Fruit fly (Drosophila melanogaster) whole organism, adult: Measurements from ENCODE around the gene tll.
A peak's percentile ranks its signal among the peaks of the same experiment; 100 is the strongest.

Source experiments
- CG11617 ChIP-seq: fragments of 200-800 bp; sonication (Bioruptor generic); optimal IDR thresholded peaks from 2 replicates; lab custom pipeline; 2017; ENCODE audit warnings: mild to moderate bottlenecking, missing biosample characterization, missing genetic modification reagents, missing genetic modification characterization
- CG12768 ChIP-seq: fragments of 200-800 bp; sonication (Bioruptor generic); optimal IDR thresholded peaks from 2 replicates; lab custom pipeline; 2017; ENCODE audit warnings: missing biosample characterization, missing genetic modification characterization, mild to moderate bottlenecking, moderate library complexity, missing genetic modification reagents
- CG14711 ChIP-seq: fragments of 200-800 bp; sonication (Bioruptor generic); optimal IDR thresholded peaks from 2 replicates; lab custom pipeline; 2018; ENCODE audit warnings: missing biosample characterization, mild to moderate bottlenecking, missing genetic modification characterization, moderate library complexity
- CG1620 ChIP-seq: fragments of 200-800 bp; sonication (Bioruptor generic); optimal IDR thresholded peaks from 2 replicates; lab custom pipeline; 2016; ENCODE audit warnings: missing biosample characterization, missing genetic modification characterization
- CG33017 ChIP-seq: fragments of 200-800 bp; sonication (Bioruptor generic); optimal IDR thresholded peaks from 2 replicates; lab custom pipeline; 2018; ENCODE audit warnings: missing biosample characterization, mild to moderate bottlenecking, missing genetic modification characterization, moderate library complexity
- CG5204 ChIP-seq: fragments of 200-800 bp; sonication (Bioruptor generic); optimal IDR thresholded peaks from 2 replicates; lab custom pipeline; 2016; ENCODE audit warnings: missing biosample characterization, missing genetic modification characterization
- CG7045 ChIP-seq: fragments of 200-800 bp; sonication (Bioruptor generic); optimal IDR thresholded peaks from 2 replicates; lab custom pipeline; 2017; ENCODE audit warnings: missing biosample characterization, mild to moderate bottlenecking, missing genetic modification characterization
- CG7101 ChIP-seq: fragments of 200-800 bp; sonication (Bioruptor generic); optimal IDR thresholded peaks from 2 replicates; lab custom pipeline; 2018; ENCODE audit warnings: missing biosample characterization, mild to moderate bottlenecking, missing genetic modification characterization, moderate library complexity
- Clk ChIP-seq: fragments of 200-800 bp; sonication (Bioruptor generic); optimal IDR thresholded peaks from 2 replicates; lab custom pipeline; 2017; ENCODE audit warnings: missing biosample characterization, missing genetic modification characterization
- Crg-1 ChIP-seq: fragments of 200-800 bp; sonication (Bioruptor generic); optimal IDR thresholded peaks from 2 replicates; lab custom pipeline; 2016; ENCODE audit warnings: missing biosample characterization, missing genetic modification characterization
- Hr96 ChIP-seq: fragments of 200-800 bp; sonication (Bioruptor generic); optimal IDR thresholded peaks from 2 replicates; lab custom pipeline; 2016; ENCODE audit warnings: missing biosample characterization, missing genetic modification characterization
- Mnt ChIP-seq: fragments of 200-800 bp; sonication (Bioruptor generic); optimal IDR thresholded peaks from 2 replicates; lab custom pipeline; 2016; ENCODE audit warnings: missing biosample characterization, mild to moderate bottlenecking, missing genetic modification characterization
- bab1 ChIP-seq: fragments of 200-800 bp; sonication (Bioruptor generic); optimal IDR thresholded peaks from 3 replicates; lab custom pipeline; 2019; ENCODE audit warnings: missing biosample characterization, mild to moderate bottlenecking, missing genetic modification characterization, moderate library complexity
- cic ChIP-seq: fragments of 200-800 bp; sonication (Bioruptor generic); optimal IDR thresholded peaks from 2 replicates; lab custom pipeline; 2017; ENCODE audit warnings: missing biosample characterization, mild to moderate bottlenecking, missing genetic modification characterization, moderate library complexity
- cnc ChIP-seq, 2 experiments: fragments of >200 bp; optimal IDR thresholded peaks; 2 replicates each; lab custom pipeline; 2017
- kay ChIP-seq: fragments of 200-800 bp; sonication (Bioruptor generic); peaks from one replicate; lab custom pipeline; 2016; ENCODE audit warnings: missing biosample characterization, missing genetic modification characterization, borderline replicate concordance
- ovo ChIP-seq: fragments of 200-800 bp; sonication (Bioruptor generic); optimal IDR thresholded peaks from 2 replicates; lab custom pipeline; 2016; ENCODE audit warnings: missing biosample characterization, missing genetic modification characterization
- pad ChIP-seq: fragments of 200-800 bp; sonication (Bioruptor generic); optimal IDR thresholded peaks from 3 replicates; lab custom pipeline; 2017; ENCODE audit warnings: missing biosample characterization, missing genetic modification characterization, mild to moderate bottlenecking, moderate library complexity, missing genetic modification reagents
- tj ChIP-seq: fragments of 200-800 bp; sonication (Bioruptor generic); optimal IDR thresholded peaks from 3 replicates; lab custom pipeline; 2017; ENCODE audit warnings: missing biosample characterization, mild to moderate bottlenecking, missing genetic modification characterization, moderate library complexity
- toe ChIP-seq: fragments of 200-800 bp; sonication (Bioruptor generic); optimal IDR thresholded peaks from 2 replicates; lab custom pipeline; 2016; ENCODE audit warnings: missing biosample characterization, missing genetic modification characterization

The tll gene

dm6 chr3R:30811300-30812022 lies 40.7 kb upstream of the tll start:
- TF ChIP-seq Clk (GFP tag; lab: Kevin White, UChicago) (no peak), Mnt (GFP tag; lab: Kevin White, UChicago) (peak; percentile 2), CG5204 (GFP tag; lab: Kevin White, UChicago) (no peak), tj (GFP tag; lab: Kevin White, UChicago) (peak; percentile 51), ovo (no peak), cic (GFP tag; lab: Kevin White, UChicago) (peak; percentile 3), kay (GFP tag; lab: Kevin White, UChicago) (peak; percentile 88), Crg-1 (GFP tag; lab: Kevin White, UChicago) (no peak), CG1620 (GFP tag; lab: Kevin White, UChicago) (no peak)

- TF ChIP-seq kay (GFP tag; lab: Kevin White, UChicago) (no peak), cnc (optimal IDR thresholded peaks at IDR 0.05; lab: Kevin White, UChicago) (no peak), CG7045 (GFP tag; lab: Kevin White, UChicago) (no peak), CG33017 (tag; lab: Kevin White, UChicago) (no peak), CG1620 (GFP tag; lab: Kevin White, UChicago) (no peak), bab1 (GFP tag; lab: Kevin White, UChicago) (no peak), CG11617 (GFP tag; lab: Kevin White, UChicago) (no peak), ovo (no peak)
These were observed 40.1 kb upstream of the tll start for dm6 chr3R:30812023-30812345.

dm6 chr3R:30812401-30813207 lies 39.5 kb upstream of the tll start:
- TF ChIP-seq CG33017 (tag; lab: Kevin White, UChicago) (peak; percentile 30), CG14711 (tag; lab: Kevin White, UChicago) (peak; percentile 7), CG7045 (GFP tag; lab: Kevin White, UChicago) (no peak), CG12768 (no peak), bab1 (GFP tag; lab: Kevin White, UChicago) (no peak), ovo (no peak), cic (GFP tag; lab: Kevin White, UChicago) (peak; percentile 2), CG7101 (tag; lab: Kevin White, UChicago) (peak; percentile 31), CG11617 (GFP tag; lab: Kevin White, UChicago) (peak; percentile 20), Crg-1 (GFP tag; lab: Kevin White, UChicago) (no peak), pad (GFP tag; lab: Kevin White, UChicago) (no peak)

- peak; percentile 34 for TF ChIP-seq CG7101 (tag; lab: Kevin White, UChicago)
- TF ChIP-seq Mnt (GFP tag; lab: Kevin White, UChicago), result no peak
- TF ChIP-seq CG1620 (GFP tag; lab: Kevin White, UChicago), result no peak
- no peak for TF ChIP-seq tj (GFP tag; lab: Kevin White, UChicago)
- TF ChIP-seq bab1 (GFP tag; lab: Kevin White, UChicago), result no peak
- no peak for TF ChIP-seq Hr96 (GFP tag; lab: Kevin White, UChicago)
- TF ChIP-seq CG5204 (GFP tag; lab: Kevin White, UChicago), result no peak
- TF ChIP-seq CG14711 (tag; lab: Kevin White, UChicago), result peak; percentile 34
- TF ChIP-seq kay (GFP tag; lab: Kevin White, UChicago), result no peak
- TF ChIP-seq cic (GFP tag; lab: Kevin White, UChicago), result no peak
- no peak for TF ChIP-seq CG12768
- TF ChIP-seq CG33017 (tag; lab: Kevin White, UChicago), result peak; percentile 37
- no peak for TF ChIP-seq cnc (optimal IDR thresholded peaks at IDR 0.05; lab: Kevin White, UChicago)
- TF ChIP-seq Clk (GFP tag; lab: Kevin White, UChicago), result no peak
- TF ChIP-seq Crg-1 (GFP tag; lab: Kevin White, UChicago), result no peak
- TF ChIP-seq toe, result no peak
- no peak for TF ChIP-seq pad (GFP tag; lab: Kevin White, UChicago)
- TF ChIP-seq CG11617 (GFP tag; lab: Kevin White, UChicago), result no peak
- peak; percentile 42 for TF ChIP-seq CG7045 (GFP tag; lab: Kevin White, UChicago)
- TF ChIP-seq ovo, result no peak
These were observed 38.2 kb upstream of the tll start for dm6 chr3R:30813903-30814339.

- TF ChIP-seq bab1 (GFP tag; lab: Kevin White, UChicago) (no peak), CG5204 (GFP tag; lab: Kevin White, UChicago) (peak; percentile 40)
These were observed 37.4 kb upstream of the tll start for dm6 chr3R:30814597-30815252.

- TF ChIP-seq CG1620 (GFP tag; lab: Kevin White, UChicago) (no peak), CG33017 (tag; lab: Kevin White, UChicago) (no peak), kay (GFP tag; lab: Kevin White, UChicago) (peak; percentile 9)
These were observed 35.9 kb upstream of the tll start for dm6 chr3R:30816200-30816599.
